Worm (Caenorhabditis elegans) whole organism, midembryonic: Measurements from ENCODE around the gene oac-6.

Experiments
- cog-1 ChIP-seq: sonication (generic microtip); optimal IDR thresholded peaks from 2 replicates; lab custom pipeline; 2016; ENCODE audit warnings: missing genetic modification characterization, missing compliant biosample characterization
- flt-1 ChIP-seq: fragments of 200-800 bp; sonication (Bioruptor generic); IDR thresholded peaks from 2 replicates; pipeline ENCODE4 v1.3.6; 2022; ENCODE audit warnings: missing genetic modification characterization, missing compliant biosample characterization
- klf-2 ChIP-seq: fragments of 200-800 bp; sonication (Bioruptor generic); conservative IDR thresholded peaks from 2 replicates; pipeline ENCODE4 v1.3.6; 2022; ENCODE audit warnings: missing genetic modification reagents, missing genetic modification characterization, missing compliant biosample characterization
- med-1 ChIP-seq: sonication (generic microtip); optimal IDR thresholded peaks from 2 replicates; lab custom pipeline; 2017; ENCODE audit warnings: missing genetic modification characterization, mild to moderate bottlenecking, missing compliant biosample characterization, antibody characterized with exemption, missing genetic modification reagents; ENCODE audit not compliant: insufficient read depth
- ref-1 ChIP-seq: fragments of 200-800 bp; sonication (Bioruptor generic); conservative IDR thresholded peaks from 2 replicates; pipeline ENCODE4 v1.3.6; 2022; ENCODE audit warnings: missing genetic modification reagents, missing genetic modification characterization, missing compliant biosample characterization
- tab-1 ChIP-seq: fragments of 200-800 bp; sonication (Bioruptor generic); IDR thresholded peaks from 2 replicates; pipeline ENCODE4 v1.3.6; 2022; ENCODE audit warnings: missing genetic modification characterization, missing compliant biosample characterization
- ztf-23 ChIP-seq: fragments of 200-800 bp; sonication (Bioruptor generic); IDR thresholded peaks from 2 replicates; pipeline ENCODE4 v1.3.6; 2022; ENCODE audit warnings: missing genetic modification reagents, missing genetic modification characterization, missing compliant biosample characterization
- ztf-29 ChIP-seq: fragments of 200-800 bp; sonication (Bioruptor generic); IDR thresholded peaks from 2 replicates; pipeline ENCODE4 v1.3.6; 2022; ENCODE audit warnings: missing genetic modification reagents, missing genetic modification characterization, missing compliant biosample characterization

- TF ChIP-seq cog-1 (tag; lab: Kevin White, UChicago) = no peak
- no peak for TF ChIP-seq ztf-23
- no peak for TF ChIP-seq flt-1
- TF ChIP-seq ztf-29 (GFP tag; lab: Robert Waterston, UW) = no peak
- TF ChIP-seq klf-2 (GFP tag; lab: Robert Waterston, UW) = no peak
- no peak for TF ChIP-seq tab-1
- TF ChIP-seq ref-1 = no peak
- no peak for TF ChIP-seq med-1
Observed at ce11 chrV:16258142-16258541, 44.4 kb upstream of the oac-6 start, which contains the start of gene nhr-218.
